Worm (Caenorhabditis elegans): ENCODE data around the gene F14H8.4.

Gene F14H8.4

DNA sequence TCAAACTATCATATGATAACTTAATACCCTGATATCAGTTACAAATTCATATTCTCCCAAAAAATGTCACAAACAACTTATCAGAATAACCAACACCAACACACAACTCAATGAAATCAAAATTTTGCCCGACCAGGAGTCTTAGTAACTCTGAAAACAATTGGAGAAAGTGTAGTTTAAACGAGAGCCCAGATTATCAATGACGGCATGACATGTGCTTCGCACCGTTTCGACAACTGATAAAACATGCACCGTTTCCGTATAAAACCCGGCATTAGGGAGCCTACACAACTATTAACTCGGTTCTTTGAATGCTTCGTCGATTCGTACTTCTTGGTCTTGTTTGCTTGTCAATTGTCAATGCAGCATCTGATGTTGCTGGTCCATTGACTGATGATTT lies 30.0 kb upstream of the F14H8.4 start, which contains the start of gene fil-1 (continued):
- TF ChIP-seq T20F7.1 (GFP tag; optimal IDR thresholded peaks at IDR 0.05) (no peak), spr-1 (tag; optimal IDR thresholded peaks at IDR 0.05) (no peak), dve-1 (tag; optimal IDR thresholded peaks at IDR 0.05; ENCODE audit: insufficient read depth) (peak; percentile 26)

- TF ChIP-seq pha-4 (GFP tag; IDR thresholded peaks at IDR 0.05) (no peak), pha-4 (tag; optimal IDR thresholded peaks at IDR 0.05) (no peak), gei-8 (GFP tag; optimal IDR thresholded peaks at IDR 0.05) (no peak), sdz-12 (GFP tag; optimal IDR thresholded peaks at IDR 0.05) (no peak), ZK337.2 (GFP tag; IDR thresholded peaks at IDR 0.05) (no peak), dmd-9 (GFP tag; IDR thresholded peaks at IDR 0.05) (no peak), ceh-28 (tag; optimal IDR thresholded peaks at IDR 0.05) (no peak), nhr-42 (GFP tag; IDR thresholded peaks at IDR 0.05) (no peak), lin-13 (GFP tag; optimal IDR thresholded peaks at IDR 0.05) (no peak), zip-2 (tag; optimal IDR thresholded peaks at IDR 0.05) (no peak)
Measured at ce11 chrV:14996236-14996635, 27.4 kb upstream of the F14H8.4 start, which contains the start of gene irld-14. irld-14 (plus strand) TSS chrV:14996536.

- TF ChIP-seq lin-38 (GFP tag; IDR thresholded peaks at IDR 0.05) = peak; percentile 54
- no peak for TF ChIP-seq mes-2 (tag; optimal IDR thresholded peaks at IDR 0.05; ENCODE audit: poor library complexity, severe bottlenecking)
- 0 out of 2 replicates have a peak, but pooled peaks have one; percentile 35 for TF ChIP-seq snpc-1.2 (GFP tag; IDR thresholded peaks at IDR 0.05)
- no peak for TF ChIP-seq ctbp-1 (GFP tag; IDR thresholded peaks at IDR 0.05)
- no peak for TF ChIP-seq hlh-30 (tag; optimal IDR thresholded peaks at IDR 0.05; ENCODE audit: insufficient read depth)
- 0 out of 2 replicates have a peak, but pooled peaks have one; percentile 19 for TF ChIP-seq zfp-3 (GFP tag; conservative IDR thresholded peaks at IDR 0.05)
- no peak for TF ChIP-seq nhr-102 (tag; optimal IDR thresholded peaks at IDR 0.05)
- peak; percentile 63; the same call in 1 of the 2 replicates for TF ChIP-seq Y48G9A.11 (GFP tag; IDR thresholded peaks at IDR 0.05)
- TF ChIP-seq Y105C5A.15 (GFP tag; IDR thresholded peaks at IDR 0.05) = 0 out of 2 replicates have a peak, but pooled peaks have one; percentile 20
- TF ChIP-seq hif-1 (tag; optimal IDR thresholded peaks at IDR 0.05) = no peak
Measured at ce11 chrV:14999485-15000023, 24.1 kb upstream of the F14H8.4 start, which contains the start of gene T01C3.11. T01C3.11 (plus strand) TSS chrV:14999535.

- TF ChIP-seq T20F7.1 (GFP tag; optimal IDR thresholded peaks at IDR 0.05) (no peak), zfp-2 (tag; optimal IDR thresholded peaks at IDR 0.05) (no peak), tag-97 (GFP tag; IDR thresholded peaks at IDR 0.05) (no peak), T26A8.4 (GFP tag; IDR thresholded peaks at IDR 0.05) (0 out of 2 replicates have a peak, but pooled peaks have one; percentile 19), nhr-41 (GFP tag; IDR thresholded peaks at IDR 0.05) (no peak), fkh-10 (GFP tag; optimal IDR thresholded peaks at IDR 0.05) (no peak), spr-1 (tag; optimal IDR thresholded peaks at IDR 0.05) (no peak), daf-12 (tag; optimal IDR thresholded peaks at IDR 0.05) (no peak), ces-1 (GFP tag; optimal IDR thresholded peaks at IDR 0.05) (no peak), gei-8 (GFP tag; optimal IDR thresholded peaks at IDR 0.05) (no peak), lir-3 (tag; optimal IDR thresholded peaks at IDR 0.05) (no peak), daf-16 (GFP tag; optimal IDR thresholded peaks at IDR 0.05) (peak in 1 of 2 experiments; percentile 21), daf-16 (tag; optimal IDR thresholded peaks at IDR 0.05) (no peak), mxl-3 (GFP tag; optimal IDR thresholded peaks at IDR 0.05) (no peak), Y48G9A.11 (GFP tag; IDR thresholded peaks at IDR 0.05) (peak; percentile 58), ceh-20 (GFP tag; IDR thresholded peaks at IDR 0.05) (no peak), ZK546.5 (tag; optimal IDR thresholded peaks at IDR 0.05) (no peak), aha-1 (tag) (peak; percentile 90), zip-2 (tag; optimal IDR thresholded peaks at IDR 0.05) (no peak), lin-39 (tag; optimal IDR thresholded peaks at IDR 0.05) (no peak), daf-8 (GFP tag; IDR thresholded peaks at IDR 0.05) (no peak), sdz-12 (GFP tag; optimal IDR thresholded peaks at IDR 0.05) (no peak), Y105C5A.15 (GFP tag; IDR thresholded peaks at IDR 0.05) (peak; percentile 69; the same call in 1 of the 2 replicates), arid-1 (GFP tag; conservative IDR thresholded peaks at IDR 0.05) (no peak), egl-27 (tag; optimal IDR thresholded peaks at IDR 0.05) (no peak), lin-15B (tag; optimal IDR thresholded peaks at IDR 0.05) (no peak), skn-1 (tag; optimal IDR thresholded peaks at IDR 0.05) (no peak), pha-4 (GFP tag; IDR thresholded peaks at IDR 0.05) (peak; percentile 64; the same call in 1 of the 2 replicates), pha-4 (tag; optimal IDR thresholded peaks at IDR 0.05) (no peak)
Measured at ce11 chrV:15000055-15000704, 23.5 kb upstream of the F14H8.4 start, which contains the start of gene rps-16. rps-16 (minus strand) TSS chrV:15000541.

Measured in whole organism, L4 larva.